Worm (Caenorhabditis elegans): ENCODE results near the gene ced-7.

- no peak for TF ChIP-seq ama-1 (optimal IDR thresholded peaks at IDR 0.05)
- TF ChIP-seq tbx-2 (tag; optimal IDR thresholded peaks at IDR 0.05) = no peak
- TF ChIP-seq nfya-1 (tag; optimal IDR thresholded peaks at IDR 0.05; ENCODE audit: insufficient read depth) = no peak
- no peak for TF ChIP-seq snpc-4 (tag; optimal IDR thresholded peaks at IDR 0.05)
Observed at ce11 chrIII:9585314-9585713, 5.4 kb upstream of the ced-7 start.

Measured in whole organism, L3 larva.